Fruit fly (Drosophila melanogaster): ENCODE data around the gene CG2150.

CG2150 gene

DNA sequence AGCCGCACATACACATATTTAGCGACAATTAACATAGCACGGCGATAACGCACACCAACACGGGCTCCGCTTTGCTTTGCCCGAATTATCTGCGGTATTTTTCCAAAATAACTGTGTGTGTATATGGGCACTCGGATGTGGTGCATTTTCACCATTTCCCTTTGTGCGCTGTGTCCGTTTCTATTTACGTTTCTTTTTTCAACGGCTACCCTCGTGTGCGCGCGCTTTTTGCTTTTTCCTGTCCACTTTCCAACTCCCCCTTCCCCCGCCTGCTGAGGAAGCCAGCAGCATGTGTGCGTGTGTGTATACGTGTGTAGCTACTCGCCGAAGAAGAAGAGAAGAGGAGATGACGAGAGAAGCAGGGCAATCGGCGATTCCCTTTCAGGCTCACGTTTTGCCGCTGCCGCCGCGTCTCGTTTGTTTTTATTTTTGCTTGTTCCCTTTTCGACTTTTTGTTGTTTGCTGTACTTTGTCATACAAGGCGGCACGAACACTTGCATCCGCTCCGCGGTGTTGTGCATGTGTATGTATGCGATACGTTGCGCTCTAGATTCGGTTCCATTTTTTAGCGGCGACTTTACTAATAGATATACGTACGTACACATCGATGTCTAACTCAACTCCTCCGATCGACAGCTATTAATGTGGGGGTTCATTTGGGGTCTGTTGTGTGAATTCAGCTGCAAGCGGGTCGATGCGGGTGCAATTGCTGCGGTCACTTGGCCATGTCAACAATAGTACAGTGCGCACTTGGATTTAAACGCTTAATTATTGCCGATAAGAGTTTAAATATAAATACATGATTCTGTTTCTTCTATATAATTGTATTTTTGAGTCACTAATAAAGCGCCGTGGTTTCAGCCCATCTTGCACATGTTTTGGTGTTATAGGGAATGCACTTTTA is 16.2 kb downstream of the CG2150 start:
- peak; percentile 73 for TF ChIP-seq CG9139 (GFP tag; optimal IDR thresholded peaks at IDR 0.05)
- TF ChIP-seq ss (GFP tag; optimal IDR thresholded peaks at IDR 0.05) = peak; percentile 79 to 90
- no peak for TF ChIP-seq Met (GFP tag; optimal IDR thresholded peaks at IDR 0.05)
- peak; percentile 31 for TF ChIP-seq CG3032 (tag; optimal IDR thresholded peaks at IDR 0.05)
- TF ChIP-seq CG1621 (tag; optimal IDR thresholded peaks at IDR 0.05) = peak; percentile 76
- no peak for TF ChIP-seq Sox102F (GFP tag; optimal IDR thresholded peaks at IDR 0.05)
- no peak for TF ChIP-seq Hr39 (GFP tag; optimal IDR thresholded peaks at IDR 0.05)
- TF ChIP-seq CG11294 (GFP tag; IDR thresholded peaks at IDR 0.05) = no peak
- TF ChIP-seq CG10631 (GFP tag; optimal IDR thresholded peaks at IDR 0.05) = no peak
- peak; percentile 2 for TF ChIP-seq achi (GFP tag; optimal IDR thresholded peaks at IDR 0.05)
- no peak for TF ChIP-seq cyc (GFP tag; optimal IDR thresholded peaks at IDR 0.05)
- TF ChIP-seq Hr38 (GFP tag; optimal IDR thresholded peaks at IDR 0.05) = no peak
- TF ChIP-seq topi (GFP tag; optimal IDR thresholded peaks at IDR 0.05) = no peak
- peak; percentile 65 for TF ChIP-seq CG6276 (GFP tag; optimal IDR thresholded peaks at IDR 0.05)
- no peak for TF ChIP-seq acj6 (GFP tag; optimal IDR thresholded peaks at IDR 0.05)
- TF ChIP-seq CG6854 (GFP tag; optimal IDR thresholded peaks at IDR 0.05) = peak; percentile 80
- TF ChIP-seq Lpt (GFP tag; optimal IDR thresholded peaks at IDR 0.05) = peak; percentile 62
- no peak for TF ChIP-seq dac (GFP tag; optimal IDR thresholded peaks at IDR 0.05)
- TF ChIP-seq CG6792 (GFP tag; optimal IDR thresholded peaks at IDR 0.05) = peak; percentile 1
- TF ChIP-seq Blimp-1 (GFP tag; optimal IDR thresholded peaks at IDR 0.05) = peak; percentile 38
- TF ChIP-seq Eip78C (GFP tag) = peak; percentile 72
- TF ChIP-seq CG6808 (GFP tag; optimal IDR thresholded peaks at IDR 0.05) = peak; percentile 79
- peak; percentile 51 for TF ChIP-seq Eip75B (GFP tag; optimal IDR thresholded peaks at IDR 0.05)
- peak; percentile 33 for TF ChIP-seq CG3919 (GFP tag; optimal IDR thresholded peaks at IDR 0.05)
- peak; percentile 52 for TF ChIP-seq Ets96B (tag; optimal IDR thresholded peaks at IDR 0.05)
- peak; percentile 63 for TF ChIP-seq svp (GFP tag)
- no peak for TF ChIP-seq eg (GFP tag; IDR thresholded peaks at IDR 0.05)
- TF ChIP-seq fkh (GFP tag; optimal IDR thresholded peaks at IDR 0.05) = peak; percentile 80
- no peak for TF ChIP-seq OdsH (GFP tag; optimal IDR thresholded peaks at IDR 0.05)
- peak; percentile 12 for TF ChIP-seq esn (GFP tag; optimal IDR thresholded peaks at IDR 0.05)
- TF ChIP-seq Ets21C (GFP tag; optimal IDR thresholded peaks at IDR 0.05) = no peak
- peak; percentile 36 for TF ChIP-seq spab (GFP tag; optimal IDR thresholded peaks at IDR 0.05)
- peak; percentile 75 for TF ChIP-seq CG16779 (tag; optimal IDR thresholded peaks at IDR 0.05)
- peak; percentile 5 for TF ChIP-seq CG8632 (GFP tag; optimal IDR thresholded peaks at IDR 0.05)
- TF ChIP-seq vri (GFP tag; optimal IDR thresholded peaks at IDR 0.05) = peak; percentile 31
- TF ChIP-seq CG6163 (GFP tag; IDR thresholded peaks at IDR 0.05) = no peak
- TF ChIP-seq CG10669 (GFP tag; optimal IDR thresholded peaks at IDR 0.05) = peak; percentile 35
- peak; percentile 15 for TF ChIP-seq CG32006 (GFP tag; optimal IDR thresholded peaks at IDR 0.05)
- TF ChIP-seq Sox14 (GFP tag; optimal IDR thresholded peaks at IDR 0.05) = peak; percentile 54
- no peak for TF ChIP-seq CG11902 (GFP tag; optimal IDR thresholded peaks at IDR 0.05)
- no peak for TF ChIP-seq fd85E (GFP tag; optimal IDR thresholded peaks at IDR 0.05)
- no peak for TF ChIP-seq fd59A (GFP tag; optimal IDR thresholded peaks at IDR 0.05)
- TF ChIP-seq dsx (GFP tag; optimal IDR thresholded peaks at IDR 0.05; ENCODE audit: poor library complexity, severe bottlenecking) = peak; percentile 83
- TF ChIP-seq Smox (GFP tag; optimal IDR thresholded peaks at IDR 0.05) = no peak
- no peak for TF ChIP-seq CG11762 (GFP tag; optimal IDR thresholded peaks at IDR 0.05; ENCODE audit: insufficient read depth)
- TF ChIP-seq net (GFP tag; optimal IDR thresholded peaks at IDR 0.05) = peak; percentile 74
- TF ChIP-seq CG4318 (GFP tag; optimal IDR thresholded peaks at IDR 0.05) = no peak

Data from whole organism, prepupa.